Fruit fly (Drosophila melanogaster) whole organism, embryonic: ENCODE data around the gene Ser.
A peak's percentile ranks its signal among the peaks of the same experiment; 100 is the strongest.

ENCODE experiments used
- B-H1 ChIP-seq: fragments of 200-800 bp; sonication (Bioruptor generic); IDR thresholded peaks from 3 replicates; pipeline ENCODE4 v1.3.6; 2022; ENCODE audit warnings: missing biosample characterization, missing genetic modification characterization
- Bteb2 ChIP-seq: fragments of 200-800 bp; sonication (Bioruptor generic); optimal IDR thresholded peaks from 2 replicates; lab custom pipeline; 2016; ENCODE audit warnings: missing biosample characterization, missing genetic modification characterization
- CG10267 ChIP-seq: fragments of 200-800 bp; sonication (Bioruptor generic); optimal IDR thresholded peaks from 2 replicates; lab custom pipeline; 2018; ENCODE audit warnings: missing biosample characterization, mild to moderate bottlenecking, missing genetic modification characterization, moderate library complexity
- CG11247 ChIP-seq: fragments of 200-800 bp; sonication (Bioruptor generic); IDR thresholded peaks from 2 replicates; pipeline ENCODE4 v1.3.6; 2022; ENCODE audit warnings: missing biosample characterization, missing genetic modification characterization
- CG12236 ChIP-seq: fragments of 200-800 bp; sonication (Bioruptor generic); optimal IDR thresholded peaks from 2 replicates; lab custom pipeline; 2016; ENCODE audit warnings: missing biosample characterization, missing genetic modification characterization
- CG17328 ChIP-seq: fragments of 200-800 bp; sonication (Bioruptor generic); IDR thresholded peaks from 2 replicates; pipeline ENCODE4 v1.3.6; 2022; ENCODE audit warnings: missing biosample characterization, missing genetic modification characterization
- CG17385 ChIP-seq: fragments of 200-800 bp; sonication (Bioruptor generic); optimal IDR thresholded peaks from 3 replicates; lab custom pipeline; 2018; ENCODE audit warnings: missing biosample characterization, mild to moderate bottlenecking, missing genetic modification characterization
- CG2129 ChIP-seq: fragments of 200-800 bp; sonication (Bioruptor generic); IDR thresholded peaks from 2 replicates; pipeline ENCODE4 v1.3.6; 2022; ENCODE audit warnings: missing biosample characterization, missing genetic modification characterization; ENCODE audit not compliant: partially characterized antibody
- CG2889 ChIP-seq: fragments of 200-800 bp; sonication (Bioruptor generic); IDR thresholded peaks from 3 replicates; pipeline ENCODE4 v1.3.6; 2022; ENCODE audit warnings: missing biosample characterization, missing genetic modification characterization
- CG31365 ChIP-seq: fragments of 200-800 bp; sonication (Bioruptor generic); optimal IDR thresholded peaks from 2 replicates; lab custom pipeline; 2018; ENCODE audit warnings: missing biosample characterization, mild to moderate bottlenecking, missing genetic modification characterization
- CG33557 ChIP-seq: fragments of 200-800 bp; sonication (Bioruptor generic); optimal IDR thresholded peaks from 2 replicates; lab custom pipeline; 2019; ENCODE audit warnings: missing biosample characterization, mild to moderate bottlenecking, missing genetic modification characterization, moderate library complexity
- CG3847 ChIP-seq: fragments of 200-800 bp; sonication (Bioruptor generic); IDR thresholded peaks from 2 replicates; pipeline ENCODE4 v1.3.6; 2022; ENCODE audit warnings: missing biosample characterization, missing genetic modification characterization
- CG3995 ChIP-seq: fragments of 200-800 bp; sonication (Bioruptor generic); optimal IDR thresholded peaks from 3 replicates; lab custom pipeline; 2016; ENCODE audit warnings: missing biosample characterization, missing genetic modification characterization
- CG42726 ChIP-seq: fragments of 200-800 bp; sonication (Bioruptor generic); IDR thresholded peaks from 2 replicates; pipeline ENCODE4 v1.3.6; 2022; ENCODE audit warnings: missing biosample characterization, missing genetic modification characterization; ENCODE audit not compliant: partially characterized antibody
- CG4424 ChIP-seq: fragments of 200-800 bp; sonication (Bioruptor generic); optimal IDR thresholded peaks from 3 replicates; lab custom pipeline; 2016; ENCODE audit warnings: missing biosample characterization, missing genetic modification characterization
- CG6689 ChIP-seq: fragments of 200-800 bp; sonication (Bioruptor generic); IDR thresholded peaks from 2 replicates; pipeline ENCODE4 v1.3.6; 2022; ENCODE audit warnings: missing biosample characterization, missing genetic modification characterization
- CG7963 ChIP-seq: fragments of 200-800 bp; sonication (Bioruptor generic); IDR thresholded peaks from 3 replicates; pipeline ENCODE4 v1.3.6; 2022; ENCODE audit warnings: missing biosample characterization, missing genetic modification characterization; ENCODE audit not compliant: partially characterized antibody
- CrebB ChIP-seq: fragments of 200-800 bp; sonication (Bioruptor generic); optimal IDR thresholded peaks from 3 replicates; lab custom pipeline; 2018; ENCODE audit warnings: missing biosample characterization, mild to moderate bottlenecking, missing genetic modification characterization
- Dll ChIP-seq: fragments of 200-800 bp; sonication (Bioruptor generic); IDR thresholded peaks from 4 replicates; pipeline ENCODE4 v1.3.6; 2022; ENCODE audit warnings: missing biosample characterization, missing genetic modification characterization; ENCODE audit not compliant: partially characterized antibody
- Dref ChIP-seq: fragments of 200-800 bp; sonication (Bioruptor generic); IDR thresholded peaks from 2 replicates; pipeline ENCODE4 v1.3.6; 2022; ENCODE audit warnings: missing biosample characterization, missing genetic modification characterization
- H15 ChIP-seq: fragments of 200-800 bp; sonication (Bioruptor generic); IDR thresholded peaks from 3 replicates; pipeline ENCODE4 v1.3.6; 2022; ENCODE audit warnings: missing biosample characterization, missing genetic modification characterization
- MBD-R2 ChIP-seq: fragments of 200-800 bp; sonication (Bioruptor generic); IDR thresholded peaks from 2 replicates; pipeline ENCODE4 v1.3.6; 2022; ENCODE audit warnings: missing biosample characterization, missing genetic modification characterization
- Max ChIP-seq: fragments of 200-800 bp; sonication (Bioruptor generic); optimal IDR thresholded peaks from 2 replicates; lab custom pipeline; 2016; ENCODE audit warnings: missing biosample characterization, mild to moderate bottlenecking, missing genetic modification characterization
- NC2α ChIP-seq: fragments of 200-800 bp; sonication (Bioruptor generic); optimal IDR thresholded peaks from 2 replicates; lab custom pipeline; 2016; ENCODE audit warnings: missing biosample characterization, missing genetic modification characterization
- NFAT ChIP-seq: fragments of 200-800 bp; sonication (Bioruptor generic); IDR thresholded peaks from 2 replicates; pipeline ENCODE4 v1.3.6; 2022; ENCODE audit warnings: missing biosample characterization, missing genetic modification characterization
- Nf-YA ChIP-seq: fragments of 200-800 bp; sonication (Bioruptor generic); IDR thresholded peaks from 2 replicates; pipeline ENCODE4 v1.3.6; 2022; ENCODE audit warnings: missing biosample characterization, missing genetic modification characterization
- Oli ChIP-seq: fragments of 200-800 bp; sonication (Bioruptor generic); optimal IDR thresholded peaks from 2 replicates; lab custom pipeline; 2018; ENCODE audit warnings: missing biosample characterization, mild to moderate bottlenecking, missing genetic modification characterization, moderate library complexity
- Spps ChIP-seq: fragments of 200-800 bp; sonication (Bioruptor generic); optimal IDR thresholded peaks from 2 replicates; lab custom pipeline; 2018; ENCODE audit warnings: missing biosample characterization, mild to moderate bottlenecking, missing genetic modification characterization
- Xbp1 ChIP-seq: fragments of 200-800 bp; sonication (Bioruptor generic); optimal IDR thresholded peaks from 3 replicates; lab custom pipeline; 2016; ENCODE audit warnings: missing biosample characterization, mild to moderate bottlenecking, missing genetic modification characterization
- YL-1 ChIP-seq: fragments of 200-800 bp; sonication (Bioruptor generic); optimal IDR thresholded peaks from 3 replicates; lab custom pipeline; 2017; ENCODE audit warnings: missing biosample characterization, mild to moderate bottlenecking, missing genetic modification characterization
- aop ChIP-seq: fragments of 200-800 bp; sonication (Bioruptor generic); IDR thresholded peaks from 2 replicates; pipeline ENCODE4 v1.3.6; 2022; ENCODE audit warnings: missing biosample characterization, missing genetic modification characterization
- ash1 ChIP-seq: fragments of 200-800 bp; sonication (Bioruptor generic); optimal IDR thresholded peaks from 2 replicates; lab custom pipeline; 2018; ENCODE audit warnings: missing biosample characterization, mild to moderate bottlenecking, missing genetic modification characterization
- cad ChIP-seq: fragments of >200 bp; optimal IDR thresholded peaks from 2 replicates; lab custom pipeline; 2017; ENCODE audit warnings: missing biosample characterization, missing genetic modification characterization
- chn ChIP-seq: fragments of 200-800 bp; sonication (Bioruptor generic); optimal IDR thresholded peaks from 2 replicates; lab custom pipeline; 2016; ENCODE audit warnings: missing biosample characterization, missing genetic modification characterization
- ci ChIP-seq: fragments of 200-800 bp; sonication (Bioruptor generic); IDR thresholded peaks from 3 replicates; pipeline ENCODE4 v1.3.6; 2022; ENCODE audit warnings: missing biosample characterization, missing genetic modification characterization
- corto ChIP-seq: fragments of 200-800 bp; sonication (Bioruptor generic); optimal IDR thresholded peaks from 2 replicates; lab custom pipeline; 2016; ENCODE audit warnings: missing biosample characterization, mild to moderate bottlenecking, missing genetic modification characterization, moderate library complexity
- disco-r ChIP-seq: fragments of 200-800 bp; sonication (Bioruptor generic); optimal IDR thresholded peaks from 2 replicates; lab custom pipeline; 2016; ENCODE audit warnings: missing biosample characterization, missing genetic modification characterization
- dysf ChIP-seq: fragments of 200-800 bp; sonication (Bioruptor generic); IDR thresholded peaks from 3 replicates; pipeline ENCODE4 v1.3.6; 2022; ENCODE audit warnings: missing biosample characterization, missing genetic modification characterization
- exex ChIP-seq: fragments of 200-800 bp; sonication (Bioruptor generic); optimal IDR thresholded peaks from 4 replicates; lab custom pipeline; 2018; ENCODE audit warnings: missing biosample characterization, mild to moderate bottlenecking, missing genetic modification characterization, moderate library complexity
- hb ChIP-seq: fragments of 200-800 bp; sonication (Bioruptor generic); IDR thresholded peaks from 3 replicates; pipeline ENCODE4 v1.3.6; 2022; ENCODE audit warnings: missing biosample characterization, missing genetic modification characterization; ENCODE audit not compliant: partially characterized antibody
- lov ChIP-seq, 2 experiments: fragments of 200-800 bp in 1 of 2; fragments of >200 bp in 1 of 2; sonication (Bioruptor generic) in 1 of 2; IDR thresholded peaks in 1 of 2; optimal IDR thresholded peaks in 1 of 2; 2 replicates in 1 of 2; 3 replicates in 1 of 2; pipeline versions ENCODE4 v1.3.6 to Lab custom; 2017 to 2022; ENCODE audit warnings: missing biosample characterization in 1 of 2, missing genetic modification characterization in 1 of 2
- mirr ChIP-seq: fragments of 200-800 bp; sonication (Bioruptor generic); optimal IDR thresholded peaks from 3 replicates; lab custom pipeline; 2018; ENCODE audit warnings: missing biosample characterization, mild to moderate bottlenecking, missing genetic modification characterization
- p53 ChIP-seq: fragments of 200-800 bp; sonication (Bioruptor generic); optimal IDR thresholded peaks from 2 replicates; lab custom pipeline; 2016; ENCODE audit warnings: missing biosample characterization, missing genetic modification characterization
- pita ChIP-seq: fragments of 200-800 bp; sonication (Bioruptor generic); optimal IDR thresholded peaks from 2 replicates; lab custom pipeline; 2017; ENCODE audit warnings: missing biosample characterization, mild to moderate bottlenecking, missing genetic modification characterization
- sd ChIP-seq: fragments of 200-800 bp; sonication (Bioruptor generic); optimal IDR thresholded peaks from 3 replicates; lab custom pipeline; 2018; ENCODE audit warnings: missing biosample characterization, mild to moderate bottlenecking, missing genetic modification characterization, moderate library complexity
- sens ChIP-seq: fragments of 200-800 bp; sonication (Bioruptor generic); peaks from one replicate; lab custom pipeline; 2016; ENCODE audit warnings: missing biosample characterization, missing genetic modification characterization
- slp2 ChIP-seq: fragments of 200-800 bp; sonication (Bioruptor generic); optimal IDR thresholded peaks from 2 replicates; lab custom pipeline; 2016; ENCODE audit warnings: missing biosample characterization, missing genetic modification characterization
- stc ChIP-seq: fragments of 200-800 bp; sonication (Bioruptor generic); IDR thresholded peaks from 2 replicates; pipeline ENCODE4 v1.3.6; 2022; ENCODE audit warnings: missing biosample characterization, missing genetic modification characterization
- sug ChIP-seq: fragments of 200-800 bp; optimal IDR thresholded peaks from 2 replicates; lab custom pipeline; 2019; ENCODE audit warnings: missing biosample characterization, mild to moderate bottlenecking, missing genetic modification characterization, moderate library complexity
- yki ChIP-seq: fragments of >200 bp; optimal IDR thresholded peaks from 3 replicates; lab custom pipeline; 2018
- z ChIP-seq: fragments of 200-800 bp; sonication (Bioruptor generic); IDR thresholded peaks from 3 replicates; pipeline ENCODE4 v1.3.6; 2022; ENCODE audit warnings: missing biosample characterization, missing genetic modification characterization

Gene Ser

dm6 chr3R:27204694-27205414, 10.8 kb upstream of the Ser start (continued):
- TF ChIP-seq Bteb2 (GFP tag; lab: Kevin White, UChicago) (no peak), CG10267 (tag; lab: Kevin White, UChicago) (peak; percentile 39), Max (GFP tag; lab: Kevin White, UChicago) (no peak), aop (GFP tag; lab: Robert Waterston, UW) (no peak), slp2 (GFP tag; lab: Kevin White, UChicago) (no peak), disco-r (GFP tag; lab: Kevin White, UChicago) (no peak), CrebB (tag; lab: Kevin White, UChicago) (no peak), sens (GFP tag; lab: Kevin White, UChicago) (no peak), ci (GFP tag; lab: Robert Waterston, UW) (0 out of 3 replicates have a peak, but pooled peaks have one; percentile 13), YL-1 (GFP tag; lab: Kevin White, UChicago) (no peak), H15 (peak; percentile 41; the same call in 1 of the 3 replicates), CG4424 (GFP tag; lab: Kevin White, UChicago) (peak; percentile 27), Dll (GFP tag; lab: Robert Waterston, UW) (no peak), CG3995 (no peak), CG7963 (GFP tag; lab: Robert Waterston, UW) (no peak), CG11247 (GFP tag; lab: Robert Waterston, UW) (no peak), Dref (GFP tag; lab: Robert Waterston, UW) (no peak), sd (tag; lab: Kevin White, UChicago) (peak; percentile 1), Nf-YA (no peak), ash1 (GFP tag; lab: Kevin White, UChicago) (no peak), hb (GFP tag; lab: Robert Waterston, UW) (no peak), CG33557 (no peak), CG12236 (GFP tag; lab: Kevin White, UChicago) (no peak), corto (GFP tag; lab: Kevin White, UChicago) (no peak), chn (no peak), CG3847 (GFP tag; lab: Robert Waterston, UW) (no peak), NC2α (GFP tag; lab: Kevin White, UChicago) (no peak), pita (GFP tag; lab: Kevin White, UChicago) (no peak), Xbp1 (no peak), CG6689 (GFP tag; lab: Robert Waterston, UW) (0 out of 2 replicates have a peak, but pooled peaks have one; percentile 33), Oli (tag; lab: Kevin White, UChicago) (peak; percentile 30), z (no peak), exex (tag; lab: Kevin White, UChicago) (no peak), Spps (tag; lab: Kevin White, UChicago) (peak; percentile 32), CG2129 (GFP tag; lab: Robert Waterston, UW) (no peak), sug (tag; lab: Kevin White, UChicago) (no peak), lov (optimal IDR thresholded peaks at IDR 0.05; lab: Kevin White, UChicago) (no peak), lov (GFP tag; IDR thresholded peaks at IDR 0.05; lab: Robert Waterston, UW) (peak; percentile 26; the same call in 1 of the 3 replicates), stc (no peak), CG31365 (tag; lab: Kevin White, UChicago) (no peak), cad (GFP tag; lab: Kevin White, UChicago) (no peak), B-H1 (no peak), CG17328 (GFP tag; lab: Robert Waterston, UW) (no peak), dysf (no peak), CG42726 (GFP tag; lab: Robert Waterston, UW) (no peak), NFAT (GFP tag; lab: Robert Waterston, UW) (no peak), yki (lab: Kevin White, UChicago) (no peak), MBD-R2 (GFP tag; lab: Robert Waterston, UW) (no peak), CG2889 (GFP tag; lab: Robert Waterston, UW) (no peak), mirr (GFP tag; lab: Kevin White, UChicago) (no peak), CG17385 (GFP tag; lab: Kevin White, UChicago) (no peak), p53 (GFP tag; lab: Kevin White, UChicago) (no peak)
